Worm (Caenorhabditis elegans): ENCODE measurements around the gene sru-3.

sru-3 gene

DNA sequence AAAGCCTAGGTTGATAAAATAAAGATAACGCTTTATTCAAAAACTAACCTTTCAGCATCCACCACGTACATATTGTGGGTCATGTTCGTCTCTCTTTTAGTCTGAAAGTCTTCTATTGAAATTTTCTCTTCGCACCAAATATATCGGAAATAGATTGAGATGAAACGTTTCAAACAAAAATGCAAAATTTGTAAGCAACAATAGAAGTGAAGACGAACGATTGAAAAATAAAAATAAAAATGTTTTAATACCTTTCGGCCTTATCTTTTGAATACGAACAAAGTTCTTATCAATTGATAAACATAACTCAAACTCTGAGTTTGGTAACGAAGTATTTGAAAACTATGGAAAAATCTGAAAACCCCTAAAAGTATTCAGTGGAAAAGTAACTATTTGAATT lies 36.7 kb downstream of the sru-3 start, which contains the start of gene F56H11.2:
F56H11.2 (minus strand) TSS at position 101 of the 400 bp plus-strand sequence.
- no peak for TF ChIP-seq xbp-1 (tag; optimal IDR thresholded peaks at IDR 0.05)
- TF ChIP-seq hpl-2 (GFP tag; optimal IDR thresholded peaks at IDR 0.05): no peak
- no peak for TF ChIP-seq nhr-12 (tag; optimal IDR thresholded peaks at IDR 0.05)
- no peak for TF ChIP-seq rnt-1 (tag; optimal IDR thresholded peaks at IDR 0.05)
- TF ChIP-seq snu-23 (GFP tag; optimal IDR thresholded peaks at IDR 0.05): no peak
- TF ChIP-seq nhr-77 (tag; optimal IDR thresholded peaks at IDR 0.05): no peak
- no peak for TF ChIP-seq mef-2 (tag; optimal IDR thresholded peaks at IDR 0.05)
- no peak for TF ChIP-seq dpl-1 (GFP tag; optimal IDR thresholded peaks at IDR 0.05)
- TF ChIP-seq fkh-10 (GFP tag; optimal IDR thresholded peaks at IDR 0.05): no peak
- TF ChIP-seq efl-1 (optimal IDR thresholded peaks at IDR 0.05): no peak
- no peak for TF ChIP-seq efl-1 (GFP tag; optimal IDR thresholded peaks at IDR 0.05 in 1 of 2)
- TF ChIP-seq lin-39 (tag; optimal IDR thresholded peaks at IDR 0.05): no peak
- TF ChIP-seq aly-2 (tag; optimal IDR thresholded peaks at IDR 0.05): no peak
- no peak for TF ChIP-seq hlh-17 (GFP tag; optimal IDR thresholded peaks at IDR 0.05; ENCODE audit: borderline replicate concordance)
- TF ChIP-seq lsy-2 (tag; optimal IDR thresholded peaks at IDR 0.05): no peak
- TF ChIP-seq isw-1 (GFP tag; IDR thresholded peaks at IDR 0.05): no peak

- no peak for TF ChIP-seq egl-13 (tag; optimal IDR thresholded peaks at IDR 0.05)
- no peak for TF ChIP-seq unc-86 (tag; optimal IDR thresholded peaks at IDR 0.05)
- TF ChIP-seq ceh-8 (GFP tag; optimal IDR thresholded peaks at IDR 0.05): no peak
- no peak for TF ChIP-seq hlh-4 (tag; optimal IDR thresholded peaks at IDR 0.05)
- no peak for TF ChIP-seq tlp-1 (tag; optimal IDR thresholded peaks at IDR 0.05)
- TF ChIP-seq nhr-20 (tag; optimal IDR thresholded peaks at IDR 0.05): peak; percentile 90
- no peak for TF ChIP-seq ces-1 (GFP tag; optimal IDR thresholded peaks at IDR 0.05)
- TF ChIP-seq snpc-4 (tag; optimal IDR thresholded peaks at IDR 0.05): peak; percentile 37
- no peak for TF ChIP-seq sox-4 (tag; optimal IDR thresholded peaks at IDR 0.05)
- TF ChIP-seq lin-39 (tag; optimal IDR thresholded peaks at IDR 0.05): no peak
- no peak for TF ChIP-seq ztf-4 (tag; optimal IDR thresholded peaks at IDR 0.05)
- no peak for TF ChIP-seq unc-62 (GFP tag; optimal IDR thresholded peaks at IDR 0.05)
- no peak for TF ChIP-seq sptf-1 (tag; optimal IDR thresholded peaks at IDR 0.05)
- TF ChIP-seq fkh-4 (tag; optimal IDR thresholded peaks at IDR 0.05; ENCODE audit: borderline replicate concordance): no peak
- peak; percentile 94 for TF ChIP-seq blmp-1 (tag; optimal IDR thresholded peaks at IDR 0.05)
- TF ChIP-seq Y116A8C.19 (tag; optimal IDR thresholded peaks at IDR 0.05; ENCODE audit: borderline replicate concordance): no peak
- TF ChIP-seq mab-9 (GFP tag; IDR thresholded peaks at IDR 0.05): no peak
- no peak for TF ChIP-seq nhr-84 (tag; optimal IDR thresholded peaks at IDR 0.05)
- peak; percentile 36; the same call in 1 of the 2 replicates for TF ChIP-seq ceh-88 (GFP tag; IDR thresholded peaks at IDR 0.05)
- peak; percentile 53 for TF ChIP-seq nhr-237 (tag; optimal IDR thresholded peaks at IDR 0.05)
- no peak for TF ChIP-seq fkh-10 (GFP tag; optimal IDR thresholded peaks at IDR 0.05)
- TF ChIP-seq fos-1 (tag; optimal IDR thresholded peaks at IDR 0.05): peak; percentile 23
- TF ChIP-seq sup-37 (GFP tag; optimal IDR thresholded peaks at IDR 0.05): no peak
- TF ChIP-seq lin-35 (GFP tag; optimal IDR thresholded peaks at IDR 0.05): peak; percentile 9 to 66
- TF ChIP-seq nhr-77 (tag; optimal IDR thresholded peaks at IDR 0.05): no peak
- TF ChIP-seq nhr-47 (tag; optimal IDR thresholded peaks at IDR 0.05): peak; percentile 62
- no peak for TF ChIP-seq zag-1 (tag; optimal IDR thresholded peaks at IDR 0.05)
- TF ChIP-seq C16A3.4 (tag; optimal IDR thresholded peaks at IDR 0.05): peak; percentile 50
- no peak for TF ChIP-seq nhr-28 (tag; optimal IDR thresholded peaks at IDR 0.05)
- peak; percentile 26 for TF ChIP-seq rnt-1 (tag; optimal IDR thresholded peaks at IDR 0.05)
- no peak for TF ChIP-seq pqm-1 (tag; optimal IDR thresholded peaks at IDR 0.05)
- TF ChIP-seq ceh-63 (GFP tag; optimal IDR thresholded peaks at IDR 0.05): no peak
- TF ChIP-seq unc-30 (tag; optimal IDR thresholded peaks at IDR 0.05): no peak
- TF ChIP-seq aha-1 (tag; optimal IDR thresholded peaks at IDR 0.05): no peak
- peak; percentile 55 for TF ChIP-seq swsn-7 (tag; optimal IDR thresholded peaks at IDR 0.05)
- TF ChIP-seq ets-5 (GFP tag; IDR thresholded peaks at IDR 0.05): no peak
- peak; percentile 34 to 54 for TF ChIP-seq efl-1 (optimal IDR thresholded peaks at IDR 0.05)
- TF ChIP-seq efl-1 (GFP tag; optimal IDR thresholded peaks at IDR 0.05 in 1 of 2): peak; percentile 34 to 95
- peak; percentile 66 to 68 for TF ChIP-seq lsy-2 (tag; optimal IDR thresholded peaks at IDR 0.05)
- TF ChIP-seq F16B12.6 (tag; optimal IDR thresholded peaks at IDR 0.05): no peak
- TF ChIP-seq lin-14 (GFP tag; optimal IDR thresholded peaks at IDR 0.05): peak; percentile 85
- no peak for TF ChIP-seq aly-2 (tag; optimal IDR thresholded peaks at IDR 0.05)
- TF ChIP-seq fkh-8 (tag; optimal IDR thresholded peaks at IDR 0.05): no peak
- TF ChIP-seq nhr-12 (tag; optimal IDR thresholded peaks at IDR 0.05): no peak
- no peak for TF ChIP-seq ceh-82 (tag; optimal IDR thresholded peaks at IDR 0.05)
Measured at ce11 chrIV:9534342-9534741, 37.9 kb downstream of the sru-3 start.
